Fruit fly (Drosophila melanogaster) whole organism, embryonic: Measurements from ENCODE around the gene CG5561.

Source experiments
- BtbVII ChIP-seq: fragments of 200-800 bp; sonication (Bioruptor generic); optimal IDR thresholded peaks from 3 replicates; lab custom pipeline; 2017; ENCODE audit warnings: missing biosample characterization, mild to moderate bottlenecking, missing genetic modification characterization
- CG11504 ChIP-seq: fragments of 200-800 bp; sonication (Bioruptor generic); optimal IDR thresholded peaks from 3 replicates; lab custom pipeline; 2019; ENCODE audit warnings: missing biosample characterization, mild to moderate bottlenecking, missing genetic modification characterization, moderate library complexity
- CG12155 ChIP-seq: fragments of 200-800 bp; sonication (Bioruptor generic); optimal IDR thresholded peaks from 3 replicates; lab custom pipeline; 2016; ENCODE audit warnings: missing biosample characterization, missing genetic modification characterization
- CG15479 ChIP-seq: fragments of 200-800 bp; sonication (Bioruptor generic); optimal IDR thresholded peaks from 3 replicates; lab custom pipeline; 2019; ENCODE audit warnings: missing biosample characterization, mild to moderate bottlenecking, missing genetic modification characterization, moderate library complexity
- CG1602 ChIP-seq: fragments of 200-800 bp; sonication (Bioruptor generic); optimal IDR thresholded peaks from 3 replicates; lab custom pipeline; 2016; ENCODE audit warnings: missing biosample characterization, missing genetic modification characterization
- CG17361 ChIP-seq: fragments of 200-800 bp; sonication (Bioruptor generic); IDR thresholded peaks from 3 replicates; pipeline ENCODE4 v1.3.6; 2022; ENCODE audit warnings: missing biosample characterization, missing genetic modification characterization
- CG18599 ChIP-seq: fragments of 200-800 bp; sonication (Bioruptor generic); optimal IDR thresholded peaks from 3 replicates; lab custom pipeline; 2017; ENCODE audit warnings: missing biosample characterization, missing genetic modification characterization, mild to moderate bottlenecking, moderate library complexity, missing genetic modification reagents
- CG2678 ChIP-seq: fragments of 200-800 bp; sonication (Bioruptor generic); optimal IDR thresholded peaks from 3 replicates; lab custom pipeline; 2019; ENCODE audit warnings: missing biosample characterization, mild to moderate bottlenecking, missing genetic modification characterization, moderate library complexity
- CG2712 ChIP-seq: fragments of 200-800 bp; optimal IDR thresholded peaks from 3 replicates; lab custom pipeline; 2019; ENCODE audit warnings: missing biosample characterization, mild to moderate bottlenecking, missing genetic modification characterization, moderate library complexity
- CG31441 ChIP-seq: fragments of 200-800 bp; sonication (Bioruptor generic); IDR thresholded peaks from 2 replicates; pipeline ENCODE4 v1.3.6; 2022; ENCODE audit warnings: missing biosample characterization, missing genetic modification characterization
- CG32772 ChIP-seq: fragments of 200-800 bp; sonication (Bioruptor generic); IDR thresholded peaks from 2 replicates; pipeline ENCODE4 v1.3.6; 2022; ENCODE audit warnings: missing biosample characterization, missing genetic modification characterization
- CG7839 ChIP-seq: fragments of 200-800 bp; sonication (Bioruptor generic); optimal IDR thresholded peaks from 3 replicates; lab custom pipeline; 2018; ENCODE audit warnings: missing biosample characterization, mild to moderate bottlenecking, missing genetic modification characterization, moderate library complexity
- CG7928 ChIP-seq: fragments of 200-800 bp; sonication (Bioruptor generic); optimal IDR thresholded peaks from 2 replicates; lab custom pipeline; 2017; ENCODE audit warnings: missing biosample characterization, mild to moderate bottlenecking, missing genetic modification characterization
- CG9932 ChIP-seq: fragments of 200-800 bp; sonication (Bioruptor generic); IDR thresholded peaks from 2 replicates; pipeline ENCODE4 v1.3.6; 2022; ENCODE audit warnings: missing biosample characterization, missing genetic modification characterization
- Camta ChIP-seq: fragments of 200-800 bp; sonication (Bioruptor generic); optimal IDR thresholded peaks from 2 replicates; lab custom pipeline; 2016; ENCODE audit warnings: missing biosample characterization, missing genetic modification characterization
- Dbx ChIP-seq: fragments of 200-800 bp; sonication (Bioruptor generic); IDR thresholded peaks from 3 replicates; pipeline ENCODE4 v1.3.6; 2022; ENCODE audit warnings: missing biosample characterization, missing genetic modification characterization
- GATAe ChIP-seq: fragments of 200-800 bp; sonication (Bioruptor generic); conservative IDR thresholded peaks from 2 replicates; pipeline ENCODE4 v1.3.6; 2022; ENCODE audit warnings: missing biosample characterization, missing genetic modification characterization
- Hr39 ChIP-seq: fragments of >200 bp; optimal IDR thresholded peaks from 2 replicates; lab custom pipeline; 2017
- Hr51 ChIP-seq, 2 experiments: fragments of 200-800 bp; sonication (Bioruptor generic); optimal IDR thresholded peaks; 2 replicates in 1 of 2; 3 replicates in 1 of 2; lab custom pipeline; 2016 to 2018; ENCODE audit warnings: missing biosample characterization in 2 of 2, missing genetic modification characterization in 2 of 2, mild to moderate bottlenecking in 1 of 2, moderate library complexity in 1 of 2
- Meics ChIP-seq: fragments of 200-800 bp; sonication (Bioruptor generic); optimal IDR thresholded peaks from 2 replicates; lab custom pipeline; 2017; ENCODE audit warnings: missing biosample characterization, mild to moderate bottlenecking, missing genetic modification characterization
- Mrtf ChIP-seq: fragments of 200-800 bp; sonication (Bioruptor generic); IDR thresholded peaks from 3 replicates; pipeline ENCODE4 v1.3.6; 2022; ENCODE audit warnings: missing biosample characterization, missing genetic modification characterization
- Optix ChIP-seq: fragments of 200-800 bp; sonication (Bioruptor generic); IDR thresholded peaks from 3 replicates; pipeline ENCODE4 v1.3.6; 2022; ENCODE audit warnings: missing biosample characterization, missing genetic modification characterization
- Pdp1 ChIP-seq, 2 experiments: fragments of 200-800 bp; sonication (Bioruptor generic); optimal IDR thresholded peaks; 3 replicates each; lab custom pipeline; 2016; ENCODE audit warnings: missing biosample characterization in 2 of 2, missing genetic modification characterization in 2 of 2, mild to moderate bottlenecking in 1 of 2, moderate library complexity in 1 of 2
- Six4 ChIP-seq: fragments of 200-800 bp; sonication (Bioruptor generic); optimal IDR thresholded peaks from 2 replicates; lab custom pipeline; 2016; ENCODE audit warnings: missing biosample characterization, missing genetic modification characterization
- Sox102F ChIP-seq: fragments of 200-800 bp; sonication (Bioruptor generic); optimal IDR thresholded peaks from 2 replicates; lab custom pipeline; 2018; ENCODE audit warnings: missing biosample characterization, mild to moderate bottlenecking, missing genetic modification characterization, moderate library complexity
- Xbp1 ChIP-seq: fragments of 200-800 bp; sonication (Bioruptor generic); optimal IDR thresholded peaks from 3 replicates; lab custom pipeline; 2016; ENCODE audit warnings: missing biosample characterization, mild to moderate bottlenecking, missing genetic modification characterization
- Xrp1 ChIP-seq: fragments of 200-800 bp; sonication (Bioruptor generic); IDR thresholded peaks from 2 replicates; pipeline ENCODE4 v1.3.6; 2022; ENCODE audit warnings: missing biosample characterization, missing genetic modification characterization
- dmrt99B ChIP-seq: fragments of 200-800 bp; sonication (Bioruptor generic); optimal IDR thresholded peaks from 2 replicates; lab custom pipeline; 2018; ENCODE audit warnings: missing biosample characterization, mild to moderate bottlenecking, missing genetic modification characterization, moderate library complexity
- dpn ChIP-seq, 2 experiments: fragments of 200-800 bp; sonication (Bioruptor generic); optimal IDR thresholded peaks; 3 replicates each; lab custom pipeline; 2016; ENCODE audit warnings: missing biosample characterization in 2 of 2, missing genetic modification characterization in 2 of 2
- emc ChIP-seq: fragments of 200-800 bp; sonication (Bioruptor generic); optimal IDR thresholded peaks from 2 replicates; lab custom pipeline; 2016; ENCODE audit warnings: missing biosample characterization, missing genetic modification characterization
- gem ChIP-seq: fragments of 200-800 bp; sonication (Bioruptor generic); optimal IDR thresholded peaks from 2 replicates; lab custom pipeline; 2019; ENCODE audit warnings: missing biosample characterization, mild to moderate bottlenecking, missing genetic modification characterization, moderate library complexity
- grau ChIP-seq: fragments of 200-800 bp; optimal IDR thresholded peaks from 3 replicates; lab custom pipeline; 2019; ENCODE audit warnings: missing biosample characterization, mild to moderate bottlenecking, missing genetic modification characterization, moderate library complexity
- ind ChIP-seq: fragments of 200-800 bp; sonication (Bioruptor generic); optimal IDR thresholded peaks from 3 replicates; lab custom pipeline; 2016; ENCODE audit warnings: missing biosample characterization, missing genetic modification characterization
- inv ChIP-seq: fragments of 200-800 bp; sonication (Bioruptor generic); IDR thresholded peaks from 2 replicates; pipeline ENCODE4 v1.3.6; 2022; ENCODE audit warnings: missing biosample characterization, missing genetic modification characterization; ENCODE audit not compliant: partially characterized antibody
- lab ChIP-seq: fragments of 200-800 bp; sonication (Bioruptor generic); optimal IDR thresholded peaks from 3 replicates; lab custom pipeline; 2017; ENCODE audit warnings: missing biosample characterization, missing genetic modification characterization, mild to moderate bottlenecking, moderate library complexity, missing genetic modification reagents
- nmo ChIP-seq: fragments of 200-800 bp; sonication (Bioruptor generic); optimal IDR thresholded peaks from 2 replicates; lab custom pipeline; 2018; ENCODE audit warnings: missing biosample characterization, mild to moderate bottlenecking, missing genetic modification characterization, moderate library complexity
- phol ChIP-seq: fragments of 200-800 bp; sonication (Bioruptor generic); optimal IDR thresholded peaks from 3 replicates; lab custom pipeline; 2018; ENCODE audit warnings: missing biosample characterization, mild to moderate bottlenecking, missing genetic modification characterization, moderate library complexity
- seq ChIP-seq: fragments of 200-800 bp; sonication (Bioruptor generic); IDR thresholded peaks from 2 replicates; pipeline ENCODE4 v1.3.6; 2022; ENCODE audit warnings: missing biosample characterization, missing genetic modification characterization
- sisA ChIP-seq: fragments of 200-800 bp; sonication (Bioruptor generic); IDR thresholded peaks from 2 replicates; pipeline ENCODE4 v1.3.6; 2022; ENCODE audit warnings: missing biosample characterization, missing genetic modification characterization
- ssp ChIP-seq: fragments of 200-800 bp; sonication (Bioruptor generic); IDR thresholded peaks from 2 replicates; pipeline ENCODE4 v1.3.6; 2022; ENCODE audit warnings: missing biosample characterization, missing genetic modification characterization
- stwl ChIP-seq: fragments of 200-800 bp; sonication (Bioruptor generic); optimal IDR thresholded peaks from 3 replicates; lab custom pipeline; 2018; ENCODE audit warnings: missing biosample characterization, mild to moderate bottlenecking, missing genetic modification characterization, moderate library complexity
- tx ChIP-seq: fragments of 200-800 bp; sonication (Bioruptor generic); optimal IDR thresholded peaks from 2 replicates; lab custom pipeline; 2016; ENCODE audit warnings: missing biosample characterization, missing genetic modification characterization
- z ChIP-seq: fragments of 200-800 bp; sonication (Bioruptor generic); IDR thresholded peaks from 3 replicates; pipeline ENCODE4 v1.3.6; 2022; ENCODE audit warnings: missing biosample characterization, missing genetic modification characterization

Gene CG5561

dm6 chr2L:1377635-1378034, 23.7 kb upstream of the CG5561 start (continued):
- TF ChIP-seq lab (GFP tag; lab: Kevin White, UChicago) (peak; percentile 19), gem (tag; lab: Kevin White, UChicago) (peak; percentile 17), CG1602 (GFP tag; lab: Kevin White, UChicago) (no peak), CG31441 (GFP tag; lab: Robert Waterston, UW) (0 out of 2 replicates have a peak, but pooled peaks have one; percentile 10), Pdp1 (GFP tag; optimal IDR thresholded peaks at IDR 0.05; lab: Kevin White, UChicago) (no peak), seq (0 out of 2 replicates have a peak, but pooled peaks have one; percentile 31), ssp (GFP tag; lab: Robert Waterston, UW) (0 out of 2 replicates have a peak, but pooled peaks have one; percentile 36), CG7839 (tag; lab: Kevin White, UChicago) (peak; percentile 32), Six4 (GFP tag; lab: Kevin White, UChicago) (no peak), CG18599 (GFP tag; lab: Kevin White, UChicago) (peak; percentile 28), CG2712 (tag; lab: Kevin White, UChicago) (peak; percentile 26), CG32772 (0 out of 2 replicates have a peak, but pooled peaks have one; percentile 12), Optix (GFP tag; lab: Robert Waterston, UW) (no peak), grau (peak; percentile 14), CG11504 (tag; lab: Kevin White, UChicago) (peak; percentile 36), Xrp1 (GFP tag; lab: Robert Waterston, UW) (0 out of 2 replicates have a peak, but pooled peaks have one; percentile 6), Sox102F (GFP tag; lab: Kevin White, UChicago) (peak; percentile 27), sisA (GFP tag; lab: Robert Waterston, UW) (peak; percentile 7; the same call in 1 of the 2 replicates), CG12155 (no peak), CG2678 (peak; percentile 36)

DNA sequence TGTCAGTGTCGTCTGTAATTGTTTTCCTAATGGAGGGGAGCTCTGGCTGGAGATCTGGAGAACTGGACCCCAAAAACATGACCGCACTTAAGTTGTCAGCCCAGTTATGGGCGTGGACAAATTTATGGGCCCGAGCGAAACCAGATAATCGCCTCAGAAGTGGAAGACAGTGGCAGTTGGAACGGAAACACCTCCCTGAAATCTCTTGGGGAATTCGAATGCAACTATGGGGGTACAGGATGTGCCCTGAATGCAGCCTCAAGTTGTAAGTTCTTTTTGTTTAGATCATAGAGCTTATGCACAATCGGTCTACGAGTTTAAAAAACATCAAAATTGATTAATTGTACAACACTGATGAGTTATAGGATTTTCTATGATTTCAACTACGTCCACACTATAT, 13.8 kb upstream of the CG5561 start, which contains the start of gene CG14346:
Gene CG14346, plus strand, starts transcription at position 301 of the 400 bp plus-strand sequence.
- TF ChIP-seq inv (GFP tag; lab: Robert Waterston, UW) (no peak), z (no peak), CG7928 (GFP tag; lab: Kevin White, UChicago) (no peak), stwl (peak; percentile 22), CG15479 (GFP tag; lab: Kevin White, UChicago) (no peak)

DNA sequence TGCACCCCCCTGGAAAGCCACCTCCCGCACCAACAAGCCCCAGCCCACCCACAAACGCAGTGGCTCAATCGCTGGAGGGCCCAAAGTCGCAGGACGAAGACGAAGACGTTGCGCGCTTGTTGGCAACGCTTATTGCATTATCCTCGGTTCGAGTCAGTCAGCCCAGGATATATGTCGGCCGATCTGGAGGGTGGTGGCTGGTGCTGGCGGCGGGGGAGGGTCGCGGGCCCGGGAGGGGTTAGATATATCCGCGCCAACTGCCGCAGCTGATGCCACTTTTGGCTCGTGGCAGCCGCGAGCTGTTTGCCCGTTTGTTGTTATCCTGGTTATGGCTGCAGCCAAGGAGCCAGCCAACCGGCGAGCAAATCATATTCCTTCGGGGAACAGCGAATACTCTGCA, 11.1 kb upstream of the CG5561 start:
- TF ChIP-seq GATAe (GFP tag; lab: Robert Waterston, UW) (no peak), Hr39 (lab: Kevin White, UChicago) (peak; percentile 59)

- no peak for TF ChIP-seq inv (GFP tag; lab: Robert Waterston, UW)
- TF ChIP-seq CG12155 = peak; percentile 4
- no peak for TF ChIP-seq emc (GFP tag; lab: Kevin White, UChicago)
- peak; percentile 43 for TF ChIP-seq nmo
- peak; percentile 28 for TF ChIP-seq dmrt99B
- TF ChIP-seq BtbVII (GFP tag; lab: Kevin White, UChicago) = no peak
- peak; percentile 65; the same call in 1 of the 3 replicates for TF ChIP-seq Dbx (GFP tag; lab: Robert Waterston, UW)
- no peak for TF ChIP-seq tx (GFP tag; lab: Kevin White, UChicago)
- no peak for TF ChIP-seq CG17361
- peak; percentile 48 for TF ChIP-seq CG7839 (tag; lab: Kevin White, UChicago)
- TF ChIP-seq CG32772 = peak; percentile 7; the same call in 1 of the 2 replicates
- peak; percentile 2 for TF ChIP-seq ind
- peak in 1 of 2 experiments; percentile 21 for TF ChIP-seq Pdp1 (GFP tag; optimal IDR thresholded peaks at IDR 0.05; lab: Kevin White, UChicago)
- peak; percentile 12; the same call in 1 of the 2 replicates for TF ChIP-seq CG9932 (GFP tag; lab: Robert Waterston, UW)
- TF ChIP-seq Mrtf (GFP tag; lab: Robert Waterston, UW) = peak; percentile 84; the same call in 2 of the 3 replicates
- TF ChIP-seq Meics (GFP tag; lab: Kevin White, UChicago) = peak; percentile 30
- peak in 1 of 2 experiments; percentile 49 for TF ChIP-seq dpn (GFP tag; optimal IDR thresholded peaks at IDR 0.05; lab: Kevin White, UChicago)
- no peak for TF ChIP-seq Camta (GFP tag; lab: Kevin White, UChicago)
- no peak for TF ChIP-seq phol (tag; lab: Kevin White, UChicago)
- peak; percentile 53 for TF ChIP-seq Xbp1 (GFP tag; lab: Kevin White, UChicago)
- peak in 1 of 2 experiments; percentile 34 for TF ChIP-seq Hr51 (GFP tag; optimal IDR thresholded peaks at IDR 0.05; lab: Kevin White, UChicago)
These were observed 8.1 kb upstream of the CG5561 start, which contains the start of gene NLaz for dm6 chr2L:1361771-1362632. NLaz (minus strand) TSS chr2L:1361821.
